Worm (Caenorhabditis elegans) whole organism, L3 larva: ENCODE measurements around the gene tmem-135.
A peak's percentile ranks its signal among the peaks of the same experiment; 100 is the strongest.

ENCODE experiments used
- ceh-16 ChIP-seq: sonication (generic microtip); optimal IDR thresholded peaks from 2 replicates; lab custom pipeline; 2017; ENCODE audit warnings: missing biosample characterization, missing genetic modification characterization
- egl-27 ChIP-seq: sonication (generic microtip); optimal IDR thresholded peaks from 4 replicates; lab custom pipeline; 2017; ENCODE audit warnings: missing biosample characterization, missing genetic modification reagents, missing genetic modification characterization
- fkh-10 ChIP-seq: sonication (generic microtip); optimal IDR thresholded peaks from 2 replicates; lab custom pipeline; 2017; ENCODE audit warnings: missing biosample characterization, missing genetic modification reagents, missing genetic modification characterization
- jun-1 ChIP-seq: fragments of 150-350 bp; optimal IDR thresholded peaks from 2 replicates; lab custom pipeline; 2014; ENCODE audit warnings: missing biosample characterization, missing genetic modification reagents, missing genetic modification characterization
- lin-15B ChIP-seq: fragments of 150-350 bp; optimal IDR thresholded peaks from 2 replicates; lab custom pipeline; 2014; ENCODE audit warnings: missing biosample characterization, missing genetic modification characterization
- nhr-25 ChIP-seq: sonication (generic microtip); optimal IDR thresholded peaks from 2 replicates; lab custom pipeline; 2017; ENCODE audit warnings: missing biosample characterization, missing genetic modification characterization
- nhr-28 ChIP-seq: fragments of 150-350 bp; optimal IDR thresholded peaks from 2 replicates; lab custom pipeline; 2014; ENCODE audit warnings: missing biosample characterization, missing genetic modification characterization
- nhr-77 ChIP-seq: fragments of 150-350 bp; optimal IDR thresholded peaks from 2 replicates; lab custom pipeline; 2014; ENCODE audit warnings: missing biosample characterization, missing genetic modification characterization
- unc-39 ChIP-seq: sonication (generic microtip); optimal IDR thresholded peaks from 4 replicates; lab custom pipeline; 2017; ENCODE audit warnings: missing biosample characterization, missing genetic modification characterization
- unc-62 ChIP-seq: fragments of 150-350 bp; sonication (generic microtip); optimal IDR thresholded peaks from 4 replicates; lab custom pipeline; 2014; ENCODE audit warnings: missing biosample characterization, missing genetic modification reagents, missing genetic modification characterization
- ztf-4 ChIP-seq: fragments of 150-350 bp; optimal IDR thresholded peaks from 2 replicates; lab custom pipeline; 2014; ENCODE audit warnings: missing biosample characterization, missing genetic modification characterization

DNA sequence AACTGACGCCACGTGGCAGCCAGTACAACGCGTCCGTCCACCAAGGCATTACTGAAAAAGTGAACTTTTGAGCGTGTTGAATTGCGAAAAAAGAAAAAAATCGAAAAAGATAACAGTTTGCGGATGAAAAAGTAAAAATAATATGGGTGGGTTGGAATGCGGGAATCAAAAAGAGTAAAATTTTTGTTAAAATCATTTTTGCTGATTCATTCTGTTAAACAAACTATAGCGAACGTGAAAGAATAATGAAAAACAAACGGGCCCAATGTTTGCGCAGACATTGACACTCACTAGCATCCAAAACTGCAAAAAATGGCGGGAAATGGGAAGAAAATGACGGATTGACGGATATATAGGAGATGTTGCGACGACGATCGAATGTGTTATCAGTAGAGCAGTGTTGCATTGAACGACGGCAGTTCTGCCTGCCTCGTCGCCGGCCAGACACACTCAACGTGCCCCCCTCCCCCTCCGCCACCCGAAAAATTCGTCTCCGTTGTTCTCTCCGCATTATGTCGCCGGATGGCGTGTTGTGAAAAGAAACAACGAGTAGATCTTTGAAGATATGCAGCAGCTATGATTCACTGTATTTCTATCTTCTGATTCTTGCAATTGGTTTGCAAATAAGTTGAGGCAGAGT lies 26.0 kb downstream of the tmem-135 start, which contains the start of gene hyl-2:
- TF ChIP-seq unc-39 (tag; lab: Kevin White, UChicago) (no peak), jun-1 (no peak), nhr-28 (no peak), fkh-10 (GFP tag; lab: Kevin White, UChicago) (no peak), lin-15B (peak; percentile 71), egl-27 (tag; lab: Kevin White, UChicago) (no peak), unc-62 (GFP tag; lab: Kevin White, UChicago) (no peak), ceh-16 (tag; lab: Kevin White, UChicago) (no peak), nhr-25 (tag; lab: Kevin White, UChicago) (peak; percentile 45), nhr-77 (tag; lab: Kevin White, UChicago) (no peak), ztf-4 (tag; lab: Kevin White, UChicago) (no peak)
